Worm (Caenorhabditis elegans): ENCODE results near the gene T25D1.2.

T25D1.2 gene

DNA sequence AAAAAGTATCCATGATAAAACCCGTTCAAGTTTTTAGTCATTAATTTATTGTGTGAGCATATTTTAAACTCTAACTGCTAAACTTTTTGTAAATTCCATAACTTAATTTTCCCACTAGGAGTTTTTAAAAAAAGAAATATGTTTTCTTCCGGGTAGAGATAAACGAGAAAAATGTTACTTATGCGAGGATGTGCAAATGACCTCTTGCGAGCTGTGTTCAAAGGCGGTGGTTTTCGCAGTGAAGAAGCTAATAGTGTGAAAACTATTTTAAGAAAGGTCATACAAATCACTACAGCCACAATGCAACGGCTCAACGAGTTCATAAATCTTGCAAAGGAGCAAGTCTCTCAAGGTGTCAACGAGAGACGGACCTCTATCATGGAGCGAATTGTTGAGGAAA lies 14.3 kb upstream of the T25D1.2 start, which contains the start of gene K05G3.1:
Gene K05G3.1 (plus strand): TSS at position 301 of the 400 bp plus-strand sequence.
- TF ChIP-seq ceh-16 (tag; optimal IDR thresholded peaks at IDR 0.05), result no peak
- no peak for TF ChIP-seq R02D3.7 (tag; optimal IDR thresholded peaks at IDR 0.05)
- TF ChIP-seq sma-3 (GFP tag; optimal IDR thresholded peaks at IDR 0.05), result no peak
- TF ChIP-seq ZK546.5 (tag; optimal IDR thresholded peaks at IDR 0.05), result no peak
- TF ChIP-seq lin-13 (GFP tag; optimal IDR thresholded peaks at IDR 0.05), result no peak
- TF ChIP-seq nhr-25 (tag; optimal IDR thresholded peaks at IDR 0.05), result no peak
- TF ChIP-seq blmp-1 (tag; optimal IDR thresholded peaks at IDR 0.05; ENCODE audit: insufficient read depth), result no peak
- no peak for TF ChIP-seq lin-11 (tag; optimal IDR thresholded peaks at IDR 0.05)
- TF ChIP-seq nhr-129 (tag; optimal IDR thresholded peaks at IDR 0.05), result no peak
- TF ChIP-seq ztf-4 (tag; optimal IDR thresholded peaks at IDR 0.05), result no peak
- TF ChIP-seq egl-27 (tag; optimal IDR thresholded peaks at IDR 0.05), result no peak
- TF ChIP-seq lin-39 (tag; optimal IDR thresholded peaks at IDR 0.05), result no peak
- TF ChIP-seq nhr-12 (tag; optimal IDR thresholded peaks at IDR 0.05), result no peak

DNA sequence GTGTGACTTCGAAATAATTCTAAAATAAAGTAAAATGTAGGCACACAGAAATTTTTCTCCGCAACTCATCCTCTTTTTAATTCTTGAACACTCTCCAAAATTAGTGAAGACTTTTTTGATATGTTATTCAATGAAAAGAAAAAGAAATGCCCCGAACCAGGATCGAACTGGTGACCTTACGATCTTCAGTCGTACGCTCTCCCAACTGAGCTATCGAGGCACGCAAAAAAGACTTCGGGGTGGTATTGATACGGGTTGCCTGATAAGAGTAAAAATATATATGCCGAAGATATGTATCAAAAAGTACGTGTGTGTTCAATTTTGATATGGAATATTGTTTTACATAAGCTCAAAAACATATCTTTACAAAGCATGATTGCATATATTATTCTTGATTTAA lies 12.4 kb upstream of the T25D1.2 start:
- TF ChIP-seq nhr-129 (tag; optimal IDR thresholded peaks at IDR 0.05) (peak; percentile 3), elt-1 (tag; optimal IDR thresholded peaks at IDR 0.05) (no peak), gmeb-1 (tag; optimal IDR thresholded peaks at IDR 0.05) (peak; percentile 14), ceh-82 (tag; optimal IDR thresholded peaks at IDR 0.05) (no peak), sma-3 (GFP tag; optimal IDR thresholded peaks at IDR 0.05) (peak; percentile 10), alr-1 (tag; optimal IDR thresholded peaks at IDR 0.05) (no peak)

DNA sequence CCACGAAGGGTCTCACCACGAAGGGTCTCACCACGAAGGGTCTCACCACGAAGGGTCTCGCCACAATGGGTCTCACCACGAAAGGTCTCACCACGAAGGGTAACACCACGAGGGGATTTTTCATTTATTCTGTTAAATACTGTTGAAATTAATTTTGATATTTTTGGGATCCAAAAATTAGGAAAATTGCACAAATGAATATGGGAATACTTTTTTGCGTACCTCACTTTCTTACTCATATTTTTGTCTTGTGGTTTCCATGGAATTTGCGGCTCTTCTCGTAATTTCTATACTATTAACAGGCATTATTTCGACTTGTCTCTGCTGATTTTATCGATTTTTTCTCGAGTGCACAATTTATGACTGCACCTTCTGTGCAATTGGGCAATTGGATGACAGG lies 10.0 kb upstream of the T25D1.2 start, which contains the start of gene T25D1.3:
Gene T25D1.3 (plus strand): TSS at position 301 of the 400 bp plus-strand sequence.
- TF ChIP-seq skn-1 (tag; optimal IDR thresholded peaks at IDR 0.05), result no peak
- no peak for TF ChIP-seq elt-3 (tag; optimal IDR thresholded peaks at IDR 0.05)
- no peak for TF ChIP-seq nhr-11 (tag; optimal IDR thresholded peaks at IDR 0.05)
- TF ChIP-seq ztf-1 (GFP tag; conservative IDR thresholded peaks at IDR 0.05), result no peak
- TF ChIP-seq sma-9 (GFP tag; optimal IDR thresholded peaks at IDR 0.05), result no peak
- no peak for TF ChIP-seq sma-9 (tag; optimal IDR thresholded peaks at IDR 0.05)
- no peak for TF ChIP-seq C34F6.9 (tag; optimal IDR thresholded peaks at IDR 0.05)
- TF ChIP-seq lin-39 (tag; optimal IDR thresholded peaks at IDR 0.05), result no peak
- TF ChIP-seq zag-1 (tag; optimal IDR thresholded peaks at IDR 0.05), result no peak
- TF ChIP-seq ama-1 (optimal IDR thresholded peaks at IDR 0.05), result no peak
- no peak for TF ChIP-seq gmeb-1 (tag; optimal IDR thresholded peaks at IDR 0.05)
- TF ChIP-seq nhr-237 (tag; optimal IDR thresholded peaks at IDR 0.05), result no peak
- TF ChIP-seq F13H6.1 (tag; optimal IDR thresholded peaks at IDR 0.05), result no peak

DNA sequence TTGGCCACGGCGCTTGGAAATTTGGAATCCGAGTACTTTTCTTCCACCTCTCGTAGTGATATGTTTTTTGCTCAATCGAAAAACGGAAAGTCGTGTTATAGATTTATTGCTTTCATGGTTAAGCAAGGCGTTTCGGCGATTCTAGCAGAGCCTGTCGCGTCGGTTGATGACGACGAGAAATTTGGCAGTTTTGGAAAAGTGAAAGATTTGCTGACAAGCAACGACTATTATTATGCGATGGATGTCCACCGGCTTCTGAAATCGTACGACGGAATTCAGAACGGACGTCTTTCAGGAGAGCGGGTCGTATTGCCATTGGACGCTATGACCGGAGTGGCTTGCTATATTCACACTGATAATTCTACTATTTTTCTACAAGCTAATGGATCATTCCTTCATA lies 3.4 kb downstream of the T25D1.2 start:
- TF ChIP-seq aly-2 (tag; optimal IDR thresholded peaks at IDR 0.05), result no peak
- TF ChIP-seq C34F6.9 (tag; optimal IDR thresholded peaks at IDR 0.05), result no peak
- TF ChIP-seq nhr-25 (tag; optimal IDR thresholded peaks at IDR 0.05), result no peak
- no peak for TF ChIP-seq sma-9 (GFP tag; optimal IDR thresholded peaks at IDR 0.05)
- no peak for TF ChIP-seq sma-9 (tag; optimal IDR thresholded peaks at IDR 0.05)
- TF ChIP-seq sem-4 (tag; optimal IDR thresholded peaks at IDR 0.05), result no peak
- TF ChIP-seq zag-1 (tag; optimal IDR thresholded peaks at IDR 0.05), result no peak
- TF ChIP-seq mbf-1 (tag; optimal IDR thresholded peaks at IDR 0.05), result no peak
- no peak for TF ChIP-seq fos-1 (tag; optimal IDR thresholded peaks at IDR 0.05)
- no peak for TF ChIP-seq elt-3 (tag; optimal IDR thresholded peaks at IDR 0.05)
- TF ChIP-seq sma-3 (GFP tag; optimal IDR thresholded peaks at IDR 0.05), result no peak
- TF ChIP-seq nhr-77 (tag; optimal IDR thresholded peaks at IDR 0.05), result no peak
- no peak for TF ChIP-seq unc-39 (tag; optimal IDR thresholded peaks at IDR 0.05)
- no peak for TF ChIP-seq peb-1 (tag; optimal IDR thresholded peaks at IDR 0.05)
- TF ChIP-seq F13H6.1 (tag; optimal IDR thresholded peaks at IDR 0.05), result no peak
- TF ChIP-seq elt-1 (tag; optimal IDR thresholded peaks at IDR 0.05), result no peak
- TF ChIP-seq ztf-11 (tag; optimal IDR thresholded peaks at IDR 0.05), result no peak
- no peak for TF ChIP-seq nhr-21 (tag; optimal IDR thresholded peaks at IDR 0.05)
- TF ChIP-seq mab-5 (tag; optimal IDR thresholded peaks at IDR 0.05), result no peak

DNA sequence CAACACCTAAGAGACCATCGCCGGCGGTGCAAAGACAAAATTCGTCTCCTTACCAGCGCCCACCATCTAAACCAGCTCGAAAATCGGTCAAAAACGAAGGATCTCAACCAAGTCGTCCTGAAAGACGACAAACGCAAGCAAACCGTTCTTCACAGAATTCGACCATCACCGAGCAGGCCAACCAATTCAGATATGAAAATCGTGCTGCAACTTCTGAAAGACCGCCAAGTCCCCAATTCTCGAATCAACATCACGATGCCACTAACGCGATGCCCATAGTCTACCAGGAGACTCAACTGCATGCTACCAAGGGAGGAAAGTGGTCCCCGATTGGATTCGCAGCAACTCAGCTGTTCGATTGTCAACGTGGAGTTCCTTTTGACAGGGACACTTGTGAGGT lies 4.2 kb downstream of the T25D1.2 start, which contains the start of gene T25D1.1:
Gene T25D1.1 (plus strand): TSS at position 301 of the 400 bp plus-strand sequence.
- TF ChIP-seq elt-1 (tag; optimal IDR thresholded peaks at IDR 0.05) (no peak), sma-9 (GFP tag; optimal IDR thresholded peaks at IDR 0.05) (no peak), sma-9 (tag; optimal IDR thresholded peaks at IDR 0.05) (no peak), peb-1 (tag; optimal IDR thresholded peaks at IDR 0.05) (no peak), ZK546.5 (tag; optimal IDR thresholded peaks at IDR 0.05) (no peak), snpc-4 (tag; optimal IDR thresholded peaks at IDR 0.05) (no peak), nhr-77 (tag; optimal IDR thresholded peaks at IDR 0.05) (no peak), nhr-237 (tag; optimal IDR thresholded peaks at IDR 0.05) (no peak), egl-27 (tag; optimal IDR thresholded peaks at IDR 0.05) (no peak), lin-13 (GFP tag; optimal IDR thresholded peaks at IDR 0.05) (no peak)
